Worm (Caenorhabditis elegans): ENCODE measurements around the gene Y55D5A.4.

Y55D5A.4 gene

ce11 chrIII:3033507-3033906 lies 43.6 kb upstream of the Y55D5A.4 start:
- TF ChIP-seq nhr-10 (tag; optimal IDR thresholded peaks at IDR 0.05): no peak
- no peak for TF ChIP-seq crh-2 (tag; optimal IDR thresholded peaks at IDR 0.05)
- no peak for TF ChIP-seq nhr-129 (tag; optimal IDR thresholded peaks at IDR 0.05)
- no peak for TF ChIP-seq lsy-2 (tag; optimal IDR thresholded peaks at IDR 0.05)
- TF ChIP-seq ceh-82 (tag; optimal IDR thresholded peaks at IDR 0.05): no peak
- TF ChIP-seq lin-11 (tag; optimal IDR thresholded peaks at IDR 0.05): no peak
- no peak for TF ChIP-seq mbf-1 (tag; optimal IDR thresholded peaks at IDR 0.05)
- TF ChIP-seq skn-1 (tag; optimal IDR thresholded peaks at IDR 0.05): no peak
- no peak for TF ChIP-seq ceh-16 (tag; optimal IDR thresholded peaks at IDR 0.05)
- no peak for TF ChIP-seq unc-62 (GFP tag; optimal IDR thresholded peaks at IDR 0.05)
- TF ChIP-seq fos-1 (tag; optimal IDR thresholded peaks at IDR 0.05): no peak
- no peak for TF ChIP-seq C34F6.9 (tag; optimal IDR thresholded peaks at IDR 0.05)
- no peak for TF ChIP-seq Y55F3AM.14 (GFP tag; optimal IDR thresholded peaks at IDR 0.05)
- TF ChIP-seq aly-2 (tag; optimal IDR thresholded peaks at IDR 0.05): no peak
- no peak for TF ChIP-seq nhr-12 (tag; optimal IDR thresholded peaks at IDR 0.05)
- no peak for TF ChIP-seq snpc-4 (tag; optimal IDR thresholded peaks at IDR 0.05)
- no peak for TF ChIP-seq R02D3.7 (tag; optimal IDR thresholded peaks at IDR 0.05)
- TF ChIP-seq unc-55 (GFP tag; optimal IDR thresholded peaks at IDR 0.05): no peak
- no peak for TF ChIP-seq lin-39 (tag; optimal IDR thresholded peaks at IDR 0.05)

ce11 chrIII:3031017-3031756 lies 41.3 kb upstream of the Y55D5A.4 start:
- TF ChIP-seq Y55F3AM.14 (GFP tag; optimal IDR thresholded peaks at IDR 0.05): peak; percentile 15
- no peak for TF ChIP-seq egl-27 (tag; optimal IDR thresholded peaks at IDR 0.05)
- no peak for TF ChIP-seq zag-1 (tag; optimal IDR thresholded peaks at IDR 0.05)
- TF ChIP-seq lsy-2 (tag; optimal IDR thresholded peaks at IDR 0.05): peak in 1 of 2 experiments; percentile 25

- peak; percentile 30 for TF ChIP-seq fos-1 (tag; optimal IDR thresholded peaks at IDR 0.05)
- no peak for TF ChIP-seq nhr-11 (tag; optimal IDR thresholded peaks at IDR 0.05)
- peak; percentile 63 for TF ChIP-seq nhr-25 (tag; optimal IDR thresholded peaks at IDR 0.05)
- peak; percentile 33 for TF ChIP-seq blmp-1 (tag; optimal IDR thresholded peaks at IDR 0.05; ENCODE audit: insufficient read depth)
- peak; percentile 81 for TF ChIP-seq Y55F3AM.14 (GFP tag; optimal IDR thresholded peaks at IDR 0.05)
- peak; percentile 18 for TF ChIP-seq gmeb-1 (tag; optimal IDR thresholded peaks at IDR 0.05)
Observed at ce11 chrIII:3029822-3030221, 40.0 kb upstream of the Y55D5A.4 start.

DNA sequence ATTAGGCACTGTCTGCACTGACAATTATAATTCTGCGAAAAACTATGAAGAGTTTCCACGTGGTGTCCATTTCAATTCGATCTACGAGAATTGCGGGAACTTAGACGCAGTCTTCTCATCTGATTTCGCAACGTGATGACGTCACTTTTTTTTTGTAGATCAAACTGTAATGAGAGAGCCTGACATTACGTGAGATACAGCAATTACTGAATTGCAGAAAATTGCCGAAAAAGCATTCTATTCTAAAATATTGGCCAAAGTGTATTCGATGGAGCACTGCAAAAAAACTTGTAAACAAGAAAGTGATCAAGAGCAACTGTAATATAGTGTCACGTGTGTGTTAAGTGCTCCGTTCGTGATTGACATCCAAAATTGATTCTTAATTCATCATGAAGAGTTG lies 36.8 kb upstream of the Y55D5A.4 start:
- TF ChIP-seq C34F6.9 (tag; optimal IDR thresholded peaks at IDR 0.05) (no peak), elt-1 (tag; optimal IDR thresholded peaks at IDR 0.05) (no peak), lin-13 (GFP tag; optimal IDR thresholded peaks at IDR 0.05) (no peak), nhr-237 (tag; optimal IDR thresholded peaks at IDR 0.05) (no peak), nhr-12 (tag; optimal IDR thresholded peaks at IDR 0.05) (no peak), lin-11 (tag; optimal IDR thresholded peaks at IDR 0.05) (no peak), crh-2 (tag; optimal IDR thresholded peaks at IDR 0.05) (no peak), Y55F3AM.14 (GFP tag; optimal IDR thresholded peaks at IDR 0.05) (no peak), unc-55 (GFP tag; optimal IDR thresholded peaks at IDR 0.05) (no peak), elt-3 (tag; optimal IDR thresholded peaks at IDR 0.05) (no peak), gmeb-1 (tag; optimal IDR thresholded peaks at IDR 0.05) (no peak), aly-2 (tag; optimal IDR thresholded peaks at IDR 0.05) (no peak), blmp-1 (tag; optimal IDR thresholded peaks at IDR 0.05; ENCODE audit: insufficient read depth) (no peak), fos-1 (tag; optimal IDR thresholded peaks at IDR 0.05) (no peak), F13H6.1 (tag; optimal IDR thresholded peaks at IDR 0.05) (no peak), mab-5 (tag; optimal IDR thresholded peaks at IDR 0.05) (no peak), egl-27 (tag; optimal IDR thresholded peaks at IDR 0.05) (no peak)

DNA sequence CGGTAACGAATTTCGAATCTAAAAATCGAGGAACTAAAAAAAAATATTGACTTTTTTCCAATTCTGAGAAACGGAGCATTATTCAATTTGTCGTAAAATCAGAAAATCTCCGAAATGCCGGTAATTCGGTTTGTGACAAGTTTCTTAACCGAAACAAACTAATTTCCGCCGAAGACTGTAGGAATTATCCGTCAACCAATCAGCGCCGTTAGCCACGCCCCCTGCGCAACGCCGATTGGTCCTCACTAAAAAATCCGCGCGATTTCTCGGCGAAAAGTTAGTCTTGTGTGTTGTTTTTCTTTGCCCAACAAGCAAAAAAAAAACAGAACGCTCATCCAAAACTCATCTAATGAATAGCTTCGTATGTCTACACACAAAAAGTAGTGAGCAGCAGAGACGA lies 30.2 kb upstream of the Y55D5A.4 start:
- no peak for TF ChIP-seq zag-1 (tag; optimal IDR thresholded peaks at IDR 0.05)
- no peak for TF ChIP-seq dmd-4 (tag; optimal IDR thresholded peaks at IDR 0.05)
- TF ChIP-seq ZK546.5 (tag; optimal IDR thresholded peaks at IDR 0.05): no peak
- no peak for TF ChIP-seq snpc-4 (tag; optimal IDR thresholded peaks at IDR 0.05)
- no peak for TF ChIP-seq C34F6.9 (tag; optimal IDR thresholded peaks at IDR 0.05)

All from whole organism, L2 larva.